Worm (Caenorhabditis elegans) whole organism, late embryonic: Measurements from ENCODE around the gene C32C4.16.

Experiments
- F13H6.1 ChIP-seq: sonication (generic microtip); optimal IDR thresholded peaks from 2 replicates; lab custom pipeline; 2016; ENCODE audit warnings: missing genetic modification characterization, missing compliant biosample characterization
- K02D7.2 ChIP-seq: sonication (generic microtip); optimal IDR thresholded peaks from 2 replicates; lab custom pipeline; 2017; ENCODE audit warnings: mild to moderate bottlenecking, missing genetic modification characterization, missing compliant biosample characterization
- ahr-1 ChIP-seq: sonication (generic microtip); optimal IDR thresholded peaks from 2 replicates; lab custom pipeline; 2016; ENCODE audit warnings: missing genetic modification characterization, missing compliant biosample characterization
- ceh-2 ChIP-seq: sonication (generic microtip); optimal IDR thresholded peaks from 2 replicates; lab custom pipeline; 2016; ENCODE audit warnings: missing genotype, missing genetic modification characterization, missing compliant biosample characterization
- dve-1 ChIP-seq: sonication (generic microtip); optimal IDR thresholded peaks from 2 replicates; lab custom pipeline; 2017; ENCODE audit warnings: antibody characterized with exemption, mild to moderate bottlenecking, missing genetic modification characterization, missing compliant biosample characterization
- elt-4 ChIP-seq: sonication (generic microtip); optimal IDR thresholded peaks from 2 replicates; lab custom pipeline; 2016; ENCODE audit warnings: missing genetic modification characterization, missing compliant biosample characterization
- fkh-10 ChIP-seq: fragments of 150-350 bp; optimal IDR thresholded peaks from 2 replicates; lab custom pipeline; 2014; ENCODE audit warnings: missing biosample characterization, missing genetic modification reagents, missing genetic modification characterization
- hlh-8 ChIP-seq: sonication (generic microtip); optimal IDR thresholded peaks from 2 replicates; lab custom pipeline; 2016; ENCODE audit warnings: missing genotype, missing genetic modification characterization, missing compliant biosample characterization
- pha-4 ChIP-seq: fragments of 150-350 bp; optimal IDR thresholded peaks from 2 replicates; lab custom pipeline; 2018; ENCODE audit warnings: missing biosample characterization, missing genetic modification reagents, missing genetic modification characterization
- pros-1 ChIP-seq: fragments of 150-350 bp; optimal IDR thresholded peaks from 2 replicates; lab custom pipeline; 2014; ENCODE audit warnings: missing biosample characterization, missing genetic modification reagents, missing genetic modification characterization
- sdc-2 ChIP-seq: sonication (generic microtip); optimal IDR thresholded peaks from 2 replicates; lab custom pipeline; 2016; ENCODE audit warnings: missing genotype, missing genetic modification characterization, missing compliant biosample characterization
- ztf-16 ChIP-seq: sonication (generic microtip); optimal IDR thresholded peaks from 2 replicates; lab custom pipeline; 2017; ENCODE audit warnings: missing genetic modification characterization, missing compliant biosample characterization

ce11 chrV:10683458-10683857, 36.1 kb downstream of the C32C4.16 start:
- TF ChIP-seq elt-4 (no peak), ceh-2 (tag; lab: Kevin White, UChicago) (no peak), hlh-8 (no peak), F13H6.1 (tag; lab: Kevin White, UChicago) (no peak), pros-1 (tag; lab: Kevin White, UChicago) (no peak), ztf-16 (tag; lab: Kevin White, UChicago) (no peak), sdc-2 (no peak), ahr-1 (tag; lab: Kevin White, UChicago) (no peak), pha-4 (tag; lab: Kevin White, UChicago) (no peak), K02D7.2 (no peak), dve-1 (tag; lab: Kevin White, UChicago) (no peak), fkh-10 (GFP tag; lab: Kevin White, UChicago) (no peak)
